Worm (Caenorhabditis elegans) whole organism, L2 larva: Measurements from ENCODE around the gene M01H9.5.

Source experiments
- C34F6.9 ChIP-seq: fragments of 150-350 bp; optimal IDR thresholded peaks from 2 replicates; lab custom pipeline; 2014; ENCODE audit warnings: missing biosample characterization, missing genetic modification characterization
- R02D3.7 ChIP-seq: fragments of 150-350 bp; optimal IDR thresholded peaks from 2 replicates; lab custom pipeline; 2014; ENCODE audit warnings: missing biosample characterization, missing genetic modification characterization
- Y55F3AM.14 ChIP-seq: fragments of 200-800 bp; sonication (Bioruptor generic); optimal IDR thresholded peaks from 2 replicates; lab custom pipeline; 2018; ENCODE audit warnings: mild to moderate bottlenecking, missing genetic modification characterization, missing compliant biosample characterization
- ZK546.5 ChIP-seq: sonication (generic microtip); optimal IDR thresholded peaks from 2 replicates; lab custom pipeline; 2017; ENCODE audit warnings: missing biosample characterization, missing genetic modification characterization
- alr-1 ChIP-seq: fragments of 150-350 bp; optimal IDR thresholded peaks from 2 replicates; lab custom pipeline; 2014; ENCODE audit warnings: missing biosample characterization, missing genetic modification characterization
- ama-1 ChIP-seq: fragments of 150-350 bp; optimal IDR thresholded peaks from 2 replicates; lab custom pipeline; 2018; ENCODE audit warnings: inconsistent platforms
- blmp-1 ChIP-seq: sonication (generic microtip); optimal IDR thresholded peaks from 2 replicates; lab custom pipeline; 2017; ENCODE audit warnings: missing genetic modification characterization, mild to moderate bottlenecking, missing compliant biosample characterization, antibody characterized with exemption, moderate library complexity; ENCODE audit not compliant: insufficient read depth
- ceh-16 ChIP-seq: fragments of 150-350 bp; optimal IDR thresholded peaks from 2 replicates; lab custom pipeline; 2014; ENCODE audit warnings: missing biosample characterization, missing genetic modification characterization
- ceh-82 ChIP-seq: fragments of 150-350 bp; optimal IDR thresholded peaks from 2 replicates; lab custom pipeline; 2014; ENCODE audit warnings: missing biosample characterization, missing genetic modification characterization
- crh-2 ChIP-seq: sonication (generic microtip); optimal IDR thresholded peaks from 2 replicates; lab custom pipeline; 2017; ENCODE audit warnings: missing biosample characterization, missing genetic modification characterization
- dmd-4 ChIP-seq: sonication (generic microtip); optimal IDR thresholded peaks from 2 replicates; lab custom pipeline; 2017; ENCODE audit warnings: missing biosample characterization, missing genetic modification characterization
- egl-27 ChIP-seq: sonication (generic microtip); optimal IDR thresholded peaks from 3 replicates; lab custom pipeline; 2017; ENCODE audit warnings: missing biosample characterization, missing genetic modification reagents, missing genetic modification characterization
- elt-1 ChIP-seq: fragments of 150-350 bp; optimal IDR thresholded peaks from 2 replicates; lab custom pipeline; 2014; ENCODE audit warnings: missing biosample characterization, missing genetic modification characterization
- fos-1 ChIP-seq: fragments of 150-350 bp; optimal IDR thresholded peaks from 2 replicates; lab custom pipeline; 2014; ENCODE audit warnings: missing biosample characterization, missing genetic modification characterization
- gmeb-1 ChIP-seq: fragments of 150-350 bp; optimal IDR thresholded peaks from 2 replicates; lab custom pipeline; 2014; ENCODE audit warnings: missing biosample characterization, missing genetic modification characterization
- lin-11 ChIP-seq: fragments of 150-350 bp; sonication (generic microtip); optimal IDR thresholded peaks from 2 replicates; lab custom pipeline; 2014; ENCODE audit warnings: missing biosample characterization, missing genetic modification characterization, inconsistent platforms, mixed read lengths
- lin-13 ChIP-seq: fragments of 150-350 bp; optimal IDR thresholded peaks from 2 replicates; lab custom pipeline; 2014; ENCODE audit warnings: missing biosample characterization, missing genetic modification reagents, missing genetic modification characterization
- lin-39 ChIP-seq: fragments of 150-350 bp; optimal IDR thresholded peaks from 2 replicates; lab custom pipeline; 2014; ENCODE audit warnings: missing biosample characterization, missing genetic modification reagents, missing genetic modification characterization
- lsy-2 ChIP-seq, 2 experiments: fragments of 150-350 bp in 1 of 2; sonication (generic microtip) in 1 of 2; optimal IDR thresholded peaks; 2 replicates each; lab custom pipeline; 2014 to 2017; ENCODE audit warnings: missing biosample characterization in 2 of 2, missing genetic modification characterization in 2 of 2
- mab-5 ChIP-seq: fragments of 150-350 bp; optimal IDR thresholded peaks from 2 replicates; lab custom pipeline; 2014; ENCODE audit warnings: missing biosample characterization, missing genetic modification characterization
- mbf-1 ChIP-seq: sonication (generic microtip); optimal IDR thresholded peaks from 2 replicates; lab custom pipeline; 2017; ENCODE audit warnings: missing biosample characterization, missing genetic modification characterization
- mdl-1 ChIP-seq, 2 experiments: fragments of 150-350 bp in 1 of 2; sonication (generic microtip) in 1 of 2; optimal IDR thresholded peaks; 2 replicates each; lab custom pipeline; 2017; ENCODE audit warnings: missing biosample characterization in 2 of 2, missing genetic modification characterization in 2 of 2
- nhr-129 ChIP-seq: fragments of 150-350 bp; optimal IDR thresholded peaks from 2 replicates; lab custom pipeline; 2014; ENCODE audit warnings: missing biosample characterization, missing genetic modification characterization
- nhr-21 ChIP-seq: fragments of 150-350 bp; optimal IDR thresholded peaks from 2 replicates; lab custom pipeline; 2014; ENCODE audit warnings: missing biosample characterization, missing genetic modification characterization
- nhr-23 ChIP-seq: fragments of 150-350 bp; optimal IDR thresholded peaks from 2 replicates; lab custom pipeline; 2014; ENCODE audit warnings: missing biosample characterization, missing genetic modification reagents, missing genetic modification characterization
- nhr-25 ChIP-seq: fragments of 150-350 bp; sonication (generic microtip); optimal IDR thresholded peaks from 3 replicates; lab custom pipeline; 2014; ENCODE audit warnings: missing biosample characterization, missing genetic modification characterization
- nhr-6 ChIP-seq: fragments of 150-350 bp; optimal IDR thresholded peaks from 2 replicates; lab custom pipeline; 2014; ENCODE audit warnings: missing biosample characterization, missing genetic modification characterization
- nhr-77 ChIP-seq: fragments of 150-350 bp; optimal IDR thresholded peaks from 2 replicates; lab custom pipeline; 2014; ENCODE audit warnings: missing biosample characterization, missing genetic modification characterization
- peb-1 ChIP-seq: fragments of 150-350 bp; optimal IDR thresholded peaks from 2 replicates; lab custom pipeline; 2014; ENCODE audit warnings: missing biosample characterization, missing genetic modification characterization
- sem-4 ChIP-seq: fragments of 150-350 bp; optimal IDR thresholded peaks from 2 replicates; lab custom pipeline; 2014; ENCODE audit warnings: missing biosample characterization, missing genetic modification reagents, missing genetic modification characterization
- skn-1 ChIP-seq: sonication (generic microtip); optimal IDR thresholded peaks from 2 replicates; lab custom pipeline; 2017; ENCODE audit warnings: missing biosample characterization, missing genetic modification characterization
- snpc-4 ChIP-seq: fragments of 150-350 bp; optimal IDR thresholded peaks from 2 replicates; lab custom pipeline; 2014; ENCODE audit warnings: missing biosample characterization, missing genetic modification characterization
- unc-39 ChIP-seq: fragments of 150-350 bp; optimal IDR thresholded peaks from 2 replicates; lab custom pipeline; 2014; ENCODE audit warnings: missing biosample characterization, missing genetic modification characterization
- ztf-1 ChIP-seq: fragments of 200-800 bp; sonication (Bioruptor generic); conservative IDR thresholded peaks from 2 replicates; pipeline ENCODE4 v1.3.6; 2022; ENCODE audit warnings: missing genetic modification characterization, missing compliant biosample characterization
- ztf-11 ChIP-seq: sonication (generic microtip); optimal IDR thresholded peaks from 2 replicates; lab custom pipeline; 2017; ENCODE audit warnings: missing biosample characterization, missing genetic modification characterization
- ztf-4 ChIP-seq: fragments of 150-350 bp; optimal IDR thresholded peaks from 2 replicates; lab custom pipeline; 2014; ENCODE audit warnings: missing biosample characterization, missing genetic modification characterization

Gene M01H9.5

ce11 chrIV:4463132-4463531 lies 2.2 kb upstream of the M01H9.5 start, which contains the start of gene M01H9.2:
Gene M01H9.2 (minus strand): TSS chrIV:4463232.
- TF ChIP-seq mbf-1, result no peak
- TF ChIP-seq blmp-1, result no peak
- TF ChIP-seq lin-39 (tag; lab: Kevin White, UChicago), result no peak
- no peak for TF ChIP-seq ceh-16
- TF ChIP-seq nhr-77 (tag; lab: Kevin White, UChicago), result no peak
- no peak for TF ChIP-seq alr-1 (tag; lab: Kevin White, UChicago)
- TF ChIP-seq lsy-2 (tag; optimal IDR thresholded peaks at IDR 0.05; lab: Kevin White, UChicago), result no peak
- TF ChIP-seq, all 48 proteins: peak for 0

- TF ChIP-seq unc-39 (no peak), ztf-11 (tag; lab: Kevin White, UChicago) (no peak), snpc-4 (tag; lab: Kevin White, UChicago) (no peak), nhr-129 (tag; lab: Kevin White, UChicago) (peak; percentile 65), nhr-6 (tag; lab: Kevin White, UChicago) (no peak), mdl-1 (tag; optimal IDR thresholded peaks at IDR 0.05; lab: Kevin White, UChicago) (no peak), ama-1 (peak; percentile 97), lsy-2 (tag; optimal IDR thresholded peaks at IDR 0.05; lab: Kevin White, UChicago) (peak in 1 of 2 experiments; percentile 37), skn-1 (tag; lab: Kevin White, UChicago) (no peak), dmd-4 (tag; lab: Kevin White, UChicago) (no peak), egl-27 (tag; lab: Kevin White, UChicago) (no peak), lin-11 (tag; lab: Kevin White, UChicago) (no peak), gmeb-1 (no peak), R02D3.7 (tag; lab: Kevin White, UChicago) (no peak), sem-4 (tag; lab: Kevin White, UChicago) (peak; percentile 36), alr-1 (tag; lab: Kevin White, UChicago) (no peak), C34F6.9 (peak; percentile 27), nhr-25 (tag; lab: Kevin White, UChicago) (no peak), nhr-21 (tag; lab: Kevin White, UChicago) (peak; percentile 48), ceh-82 (tag; lab: Kevin White, UChicago) (no peak), nhr-23 (no peak), elt-1 (tag; lab: Kevin White, UChicago) (no peak), blmp-1 (no peak), Y55F3AM.14 (GFP tag; lab: Kevin White, UChicago) (peak; percentile 54), ztf-4 (tag; lab: Kevin White, UChicago) (peak; percentile 2), lin-13 (GFP tag; lab: Kevin White, UChicago) (peak; percentile 47), crh-2 (tag; lab: Kevin White, UChicago) (peak; percentile 16), mbf-1 (no peak), lin-39 (tag; lab: Kevin White, UChicago) (no peak), ZK546.5 (tag; lab: Kevin White, UChicago) (no peak), mab-5 (tag; lab: Kevin White, UChicago) (no peak), peb-1 (tag; lab: Kevin White, UChicago) (no peak), ztf-1 (no peak)
Measured at ce11 chrIV:4468046-4468727, 2.9 kb downstream of the M01H9.5 start.

- no peak for TF ChIP-seq snpc-4 (tag; lab: Kevin White, UChicago)
- TF ChIP-seq nhr-77 (tag; lab: Kevin White, UChicago), result no peak
- peak; percentile 11 for TF ChIP-seq Y55F3AM.14 (GFP tag; lab: Kevin White, UChicago)
- TF ChIP-seq lin-11 (tag; lab: Kevin White, UChicago), result no peak
- TF ChIP-seq fos-1, result no peak
- no peak for TF ChIP-seq blmp-1
- peak; percentile 59 for TF ChIP-seq ama-1
- no peak for TF ChIP-seq mbf-1
- TF ChIP-seq lsy-2 (tag; optimal IDR thresholded peaks at IDR 0.05; lab: Kevin White, UChicago), result no peak
Measured at ce11 chrIV:4469055-4469454, 3.8 kb downstream of the M01H9.5 start.
